Worm (Caenorhabditis elegans): ENCODE measurements around the gene T19H12.6.

ce11 chrV:4857561-4857960 lies 19.9 kb downstream of the T19H12.6 start:
- TF ChIP-seq fos-1 (tag; optimal IDR thresholded peaks at IDR 0.05): no peak
- no peak for TF ChIP-seq lsy-2 (tag; optimal IDR thresholded peaks at IDR 0.05)
- TF ChIP-seq ceh-28 (tag; optimal IDR thresholded peaks at IDR 0.05): no peak
- TF ChIP-seq dpl-1 (GFP tag; optimal IDR thresholded peaks at IDR 0.05): no peak
- no peak for TF ChIP-seq unc-39 (tag; optimal IDR thresholded peaks at IDR 0.05)
- no peak for TF ChIP-seq jun-1 (tag; optimal IDR thresholded peaks at IDR 0.05)
- no peak for TF ChIP-seq mdt-29 (GFP tag; IDR thresholded peaks at IDR 0.05)
- TF ChIP-seq cey-2 (tag; optimal IDR thresholded peaks at IDR 0.05; ENCODE audit: borderline replicate concordance, insufficient read depth): no peak
- TF ChIP-seq mxl-2 (GFP tag; conservative IDR thresholded peaks at IDR 0.05): no peak
- no peak for TF ChIP-seq mep-1 (tag; optimal IDR thresholded peaks at IDR 0.05)
